Worm (Caenorhabditis elegans) whole organism, L1 larva: Measurements from ENCODE around the gene F09E5.12.

Experiments used
- C04F5.9 ChIP-seq: sonication (generic microtip); optimal IDR thresholded peaks from 2 replicates; lab custom pipeline; 2016; ENCODE audit warnings: missing genetic modification characterization, missing compliant biosample characterization
- F16B12.6 ChIP-seq: fragments of 150-350 bp; optimal IDR thresholded peaks from 2 replicates; lab custom pipeline; 2014; ENCODE audit warnings: missing biosample characterization, missing genetic modification characterization
- Y116A8C.19 ChIP-seq: sonication (generic microtip); optimal IDR thresholded peaks from 2 replicates; lab custom pipeline; 2016; ENCODE audit warnings: missing compliant biosample characterization, missing genetic modification characterization, borderline replicate concordance
- aly-2 ChIP-seq: fragments of 150-350 bp; optimal IDR thresholded peaks from 2 replicates; lab custom pipeline; 2014; ENCODE audit warnings: missing biosample characterization, missing genetic modification characterization
- ama-1 ChIP-seq: fragments of 150-350 bp; optimal IDR thresholded peaks from 2 replicates; lab custom pipeline; 2014
- ceh-88 ChIP-seq: fragments of 200-800 bp; sonication (Bioruptor generic); IDR thresholded peaks from 2 replicates; pipeline ENCODE4 v1.3.6; 2022; ENCODE audit warnings: missing genetic modification characterization, missing compliant biosample characterization
- ces-1 ChIP-seq: fragments of 150-350 bp; optimal IDR thresholded peaks from 2 replicates; lab custom pipeline; 2014; ENCODE audit warnings: missing biosample characterization, missing genetic modification reagents, missing genetic modification characterization
- dsc-1 ChIP-seq: sonication (generic microtip); optimal IDR thresholded peaks from 2 replicates; lab custom pipeline; 2016; ENCODE audit warnings: mild to moderate bottlenecking, missing genetic modification characterization, missing compliant biosample characterization
- efl-1 ChIP-seq, 4 experiments: fragments of 150-350 bp; optimal IDR thresholded peaks in 3 of 4; peaks in 1 of 4; 1 replicate in 1 of 4; 2 replicates in 3 of 4; lab custom pipeline; 2014; ENCODE audit warnings: missing biosample characterization in 2 of 4, missing genetic modification characterization in 2 of 4, missing genetic modification reagents in 2 of 4
- egl-13 ChIP-seq: sonication (generic microtip); optimal IDR thresholded peaks from 2 replicates; lab custom pipeline; 2016; ENCODE audit warnings: missing genotype, missing genetic modification reagents, missing genetic modification characterization, missing compliant biosample characterization
- ets-5 ChIP-seq: fragments of 200-800 bp; sonication (Bioruptor generic); IDR thresholded peaks from 2 replicates; pipeline ENCODE4 v1.3.6; 2022; ENCODE audit warnings: missing genetic modification characterization, missing compliant biosample characterization
- fkh-8 ChIP-seq: sonication (generic microtip); optimal IDR thresholded peaks from 2 replicates; lab custom pipeline; 2016; ENCODE audit warnings: mild to moderate bottlenecking, missing genetic modification characterization, missing compliant biosample characterization
- fos-1 ChIP-seq: fragments of 150-350 bp; optimal IDR thresholded peaks from 2 replicates; lab custom pipeline; 2014; ENCODE audit warnings: missing biosample characterization, missing genetic modification characterization
- grh-1 ChIP-seq: fragments of 200-800 bp; sonication (Bioruptor generic); IDR thresholded peaks from 2 replicates; pipeline ENCODE4 v1.3.6; 2022; ENCODE audit warnings: missing genetic modification reagents, missing genetic modification characterization, missing compliant biosample characterization
- hpl-2 ChIP-seq: fragments of 150-350 bp; optimal IDR thresholded peaks from 2 replicates; lab custom pipeline; 2014; ENCODE audit warnings: missing biosample characterization, missing genetic modification reagents, missing genetic modification characterization
- irx-1 ChIP-seq: sonication (generic microtip); optimal IDR thresholded peaks from 2 replicates; lab custom pipeline; 2016; ENCODE audit warnings: missing genetic modification characterization, missing compliant biosample characterization
- isw-1 ChIP-seq: fragments of 200-800 bp; sonication (Bioruptor generic); IDR thresholded peaks from 2 replicates; pipeline ENCODE4 v1.3.6; 2022; ENCODE audit warnings: missing genetic modification characterization, missing compliant biosample characterization
- jun-1 ChIP-seq: fragments of 150-350 bp; optimal IDR thresholded peaks from 2 replicates; lab custom pipeline; 2014; ENCODE audit warnings: missing biosample characterization, missing genetic modification reagents, missing genetic modification characterization
- lin-13 ChIP-seq: fragments of 150-350 bp; optimal IDR thresholded peaks from 2 replicates; lab custom pipeline; 2014; ENCODE audit warnings: missing biosample characterization, missing genetic modification reagents, missing genetic modification characterization
- lin-14 ChIP-seq: fragments of 200-800 bp; sonication (Bioruptor generic); optimal IDR thresholded peaks from 2 replicates; lab custom pipeline; 2018; ENCODE audit warnings: mild to moderate bottlenecking, missing genetic modification characterization, moderate library complexity, missing compliant biosample characterization
- lin-15B ChIP-seq: fragments of 150-350 bp; sonication (generic microtip); optimal IDR thresholded peaks from 3 replicates; lab custom pipeline; 2014; ENCODE audit warnings: missing biosample characterization, missing genetic modification characterization
- lin-35 ChIP-seq, 2 experiments: fragments of 150-350 bp; optimal IDR thresholded peaks; 2 replicates each; lab custom pipeline; 2014; ENCODE audit warnings: missing biosample characterization in 2 of 2, missing genetic modification characterization in 2 of 2, missing genetic modification reagents in 2 of 2
- lir-3 ChIP-seq: sonication (generic microtip); optimal IDR thresholded peaks from 2 replicates; lab custom pipeline; 2016; ENCODE audit warnings: mild to moderate bottlenecking, missing genetic modification characterization, moderate library complexity, missing compliant biosample characterization; ENCODE audit not compliant: poor library complexity
- lsy-2 ChIP-seq, 2 experiments: fragments of 150-350 bp; optimal IDR thresholded peaks; 2 replicates each; lab custom pipeline; 2014; ENCODE audit warnings: missing biosample characterization in 2 of 2, missing genetic modification characterization in 2 of 2
- mdl-1 ChIP-seq, 2 experiments: fragments of 150-350 bp; optimal IDR thresholded peaks; 2 replicates each; lab custom pipeline; 2014 to 2017; ENCODE audit warnings: missing biosample characterization in 2 of 2, missing genetic modification characterization in 2 of 2, inconsistent platforms in 1 of 2
- mef-2 ChIP-seq: fragments of 150-350 bp; optimal IDR thresholded peaks from 2 replicates; lab custom pipeline; 2014; ENCODE audit warnings: missing biosample characterization, missing genetic modification characterization
- nhr-11 ChIP-seq: fragments of 150-350 bp; optimal IDR thresholded peaks from 2 replicates; lab custom pipeline; 2014; ENCODE audit warnings: missing biosample characterization, missing genetic modification characterization
- nhr-12 ChIP-seq: sonication (generic microtip); optimal IDR thresholded peaks from 2 replicates; lab custom pipeline; 2017; ENCODE audit warnings: missing biosample characterization, missing genetic modification characterization
- nhr-19 ChIP-seq: fragments of 200-800 bp; sonication (Bioruptor generic); conservative IDR thresholded peaks from 2 replicates; pipeline ENCODE4 v1.3.6; 2022; ENCODE audit warnings: missing genetic modification characterization, missing compliant biosample characterization
- nhr-20 ChIP-seq: sonication (generic microtip); optimal IDR thresholded peaks from 2 replicates; lab custom pipeline; 2016; ENCODE audit warnings: mild to moderate bottlenecking, missing genetic modification characterization, missing compliant biosample characterization
- nhr-237 ChIP-seq: fragments of 150-350 bp; optimal IDR thresholded peaks from 2 replicates; lab custom pipeline; 2014; ENCODE audit warnings: missing biosample characterization, missing genetic modification characterization
- nhr-47 ChIP-seq: sonication (generic microtip); optimal IDR thresholded peaks from 2 replicates; lab custom pipeline; 2016; ENCODE audit warnings: mild to moderate bottlenecking, missing genetic modification characterization, moderate library complexity, missing compliant biosample characterization
- nhr-71 ChIP-seq: sonication (generic microtip); optimal IDR thresholded peaks from 2 replicates; lab custom pipeline; 2016; ENCODE audit warnings: mild to moderate bottlenecking, missing genetic modification characterization, moderate library complexity, missing compliant biosample characterization
- nhr-84 ChIP-seq: sonication (generic microtip); optimal IDR thresholded peaks from 2 replicates; lab custom pipeline; 2017; ENCODE audit warnings: missing biosample characterization, missing genetic modification characterization
- nhr-85 ChIP-seq: sonication (generic microtip); peaks from one replicate; lab custom pipeline; 2016; ENCODE audit warnings: missing genetic modification characterization, inconsistent platforms, missing compliant biosample characterization
- pag-3 ChIP-seq: sonication (generic microtip); optimal IDR thresholded peaks from 2 replicates; lab custom pipeline; 2017; ENCODE audit warnings: missing genetic modification characterization, mild to moderate bottlenecking, missing compliant biosample characterization, antibody characterized with exemption, borderline replicate concordance; ENCODE audit not compliant: insufficient read depth
- pax-3 ChIP-seq: fragments of 200-800 bp; sonication (Bioruptor generic); optimal IDR thresholded peaks from 2 replicates; lab custom pipeline; 2018; ENCODE audit warnings: mild to moderate bottlenecking, missing genetic modification characterization, moderate library complexity, missing compliant biosample characterization
- pqm-1 ChIP-seq: sonication (generic microtip); optimal IDR thresholded peaks from 3 replicates; lab custom pipeline; 2017; ENCODE audit warnings: missing biosample characterization, missing genetic modification characterization
- rnt-1 ChIP-seq: sonication (generic microtip); optimal IDR thresholded peaks from 2 replicates; lab custom pipeline; 2016; ENCODE audit warnings: mild to moderate bottlenecking, missing genetic modification characterization, moderate library complexity, missing compliant biosample characterization
- skn-1 ChIP-seq: fragments of 150-350 bp; optimal IDR thresholded peaks from 2 replicates; lab custom pipeline; 2014; ENCODE audit warnings: missing biosample characterization, missing genetic modification characterization
- snpc-4 ChIP-seq: fragments of 150-350 bp; optimal IDR thresholded peaks from 2 replicates; lab custom pipeline; 2014; ENCODE audit warnings: missing biosample characterization, missing genetic modification characterization
- snu-23 ChIP-seq: sonication (generic microtip); optimal IDR thresholded peaks from 2 replicates; lab custom pipeline; 2016; ENCODE audit warnings: missing genetic modification characterization, missing compliant biosample characterization
- sox-4 ChIP-seq: sonication (generic microtip); optimal IDR thresholded peaks from 2 replicates; lab custom pipeline; 2016; ENCODE audit warnings: missing genetic modification characterization, missing compliant biosample characterization
- sup-37 ChIP-seq: fragments of 200-800 bp; sonication (Bioruptor generic); optimal IDR thresholded peaks from 2 replicates; lab custom pipeline; 2018; ENCODE audit warnings: mild to moderate bottlenecking, missing genetic modification characterization, missing compliant biosample characterization
- tlp-1 ChIP-seq: fragments of 150-350 bp; optimal IDR thresholded peaks from 2 replicates; lab custom pipeline; 2014; ENCODE audit warnings: missing biosample characterization, missing genetic modification characterization
- unc-130 ChIP-seq: fragments of 150-350 bp; optimal IDR thresholded peaks from 2 replicates; lab custom pipeline; 2017; ENCODE audit warnings: missing biosample characterization, missing genetic modification characterization, inconsistent platforms
- unc-86 ChIP-seq: sonication (generic microtip); optimal IDR thresholded peaks from 2 replicates; lab custom pipeline; 2016; ENCODE audit warnings: missing genetic modification characterization, missing compliant biosample characterization
- vab-15 ChIP-seq: sonication (generic microtip); optimal IDR thresholded peaks from 2 replicates; lab custom pipeline; 2017; ENCODE audit warnings: missing genotype, mild to moderate bottlenecking, missing genetic modification characterization, missing compliant biosample characterization
- xbp-1 ChIP-seq: sonication (generic microtip); optimal IDR thresholded peaks from 2 replicates; lab custom pipeline; 2016; ENCODE audit warnings: missing genetic modification characterization, missing compliant biosample characterization
- zag-1 ChIP-seq: fragments of 150-350 bp; optimal IDR thresholded peaks from 2 replicates; lab custom pipeline; 2014; ENCODE audit warnings: missing biosample characterization, missing genetic modification characterization
- zip-4 ChIP-seq: fragments of 200-800 bp; sonication (Bioruptor generic); optimal IDR thresholded peaks from 2 replicates; lab custom pipeline; 2018; ENCODE audit warnings: mild to moderate bottlenecking, missing genetic modification characterization, moderate library complexity, missing compliant biosample characterization
- ztf-4 ChIP-seq: fragments of 150-350 bp; optimal IDR thresholded peaks from 2 replicates; lab custom pipeline; 2014; ENCODE audit warnings: missing biosample characterization, missing genetic modification characterization

Gene F09E5.12

DNA sequence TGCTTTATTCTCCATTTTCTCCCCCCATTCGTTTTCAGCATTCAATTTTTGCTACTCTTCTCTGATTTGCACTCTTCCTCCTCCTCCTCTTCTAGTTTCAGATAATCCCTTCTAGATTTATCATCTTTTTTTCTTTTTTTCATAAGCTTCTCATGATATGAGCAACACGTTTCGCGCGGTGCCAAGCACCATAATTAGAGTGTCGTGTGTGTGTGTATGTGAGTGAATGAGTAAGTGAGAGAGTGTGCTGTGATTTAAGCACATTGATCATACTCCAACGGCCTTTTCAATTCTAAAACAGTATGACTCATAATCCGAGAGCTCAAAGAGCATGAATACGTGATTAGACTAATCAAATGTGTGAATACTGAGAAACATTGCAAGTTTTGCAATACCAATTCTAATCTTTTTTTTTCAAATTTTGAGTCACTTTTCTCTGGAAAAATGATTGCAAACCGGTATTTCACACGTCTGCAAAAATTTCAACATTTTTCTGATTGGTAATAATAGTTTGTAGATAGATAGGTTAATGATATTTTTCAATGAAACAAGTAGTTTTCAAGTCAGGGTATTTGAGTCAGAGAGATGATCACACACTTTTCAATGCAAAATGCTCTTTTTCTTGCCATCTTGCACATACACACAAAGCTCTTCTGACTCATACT, 35.0 kb downstream of the F09E5.12 start:
- 0 out of 2 replicates have a peak, but pooled peaks have one; percentile 13 for TF ChIP-seq ceh-88
- no peak for TF ChIP-seq nhr-71
- TF ChIP-seq fkh-8 (tag; lab: Kevin White, UChicago) = peak; percentile 85
- no peak for TF ChIP-seq nhr-237 (tag; lab: Kevin White, UChicago)
- TF ChIP-seq nhr-47 (tag; lab: Kevin White, UChicago) = peak; percentile 53
- no peak for TF ChIP-seq ama-1
- TF ChIP-seq jun-1 (tag; lab: Kevin White, UChicago) = peak; percentile 58
- TF ChIP-seq dsc-1 (tag; lab: Kevin White, UChicago) = peak; percentile 95
- TF ChIP-seq ces-1 (GFP tag; lab: Kevin White, UChicago) = no peak
- no peak for TF ChIP-seq skn-1 (tag; lab: Kevin White, UChicago)
- no peak for TF ChIP-seq tlp-1 (tag; lab: Kevin White, UChicago)
- TF ChIP-seq ets-5 (GFP tag; lab: Robert Waterston, UW) = no peak
- TF ChIP-seq nhr-85 = peak; percentile 42
- no peak for TF ChIP-seq efl-1 (optimal IDR thresholded peaks at IDR 0.05; lab: Kevin White, UChicago)
- TF ChIP-seq efl-1 (GFP tag; optimal IDR thresholded peaks at IDR 0.05 in 1 of 2; lab: Kevin White, UChicago) = peak in 1 of 2 experiments; percentile 38
- TF ChIP-seq nhr-12 (tag; lab: Kevin White, UChicago) = no peak
- peak; percentile 14 for TF ChIP-seq mef-2 (tag; lab: Kevin White, UChicago)
- TF ChIP-seq snu-23 (GFP tag; lab: Kevin White, UChicago) = no peak
- peak; percentile 17 for TF ChIP-seq zip-4 (GFP tag; lab: Kevin White, UChicago)
- TF ChIP-seq xbp-1 (tag; lab: Kevin White, UChicago) = no peak
- TF ChIP-seq aly-2 (tag; lab: Kevin White, UChicago) = peak; percentile 34
- no peak for TF ChIP-seq mdl-1 (tag; optimal IDR thresholded peaks at IDR 0.05; lab: Kevin White, UChicago)
- no peak for TF ChIP-seq C04F5.9 (tag; lab: Kevin White, UChicago)
- peak; percentile 58 for TF ChIP-seq fos-1 (tag; lab: Kevin White, UChicago)
- no peak for TF ChIP-seq egl-13
- TF ChIP-seq lin-13 (GFP tag; lab: Kevin White, UChicago) = no peak
- TF ChIP-seq pag-3 (tag; lab: Kevin White, UChicago) = no peak
- no peak for TF ChIP-seq hpl-2 (GFP tag; lab: Kevin White, UChicago)
- TF ChIP-seq unc-86 (tag; lab: Kevin White, UChicago) = no peak
- TF ChIP-seq sox-4 = peak; percentile 14
- TF ChIP-seq lin-35 (GFP tag; optimal IDR thresholded peaks at IDR 0.05; lab: Kevin White, UChicago) = no peak
- no peak for TF ChIP-seq F16B12.6
- no peak for TF ChIP-seq zag-1 (tag; lab: Kevin White, UChicago)
- peak; percentile 65 for TF ChIP-seq pax-3 (tag; lab: Kevin White, UChicago)
- TF ChIP-seq vab-15 (tag; lab: Kevin White, UChicago) = no peak
- TF ChIP-seq rnt-1 (tag; lab: Kevin White, UChicago) = no peak
- TF ChIP-seq sup-37 (GFP tag; lab: Kevin White, UChicago) = no peak
- no peak for TF ChIP-seq nhr-11
- TF ChIP-seq unc-130 (tag; lab: Kevin White, UChicago) = no peak

DNA sequence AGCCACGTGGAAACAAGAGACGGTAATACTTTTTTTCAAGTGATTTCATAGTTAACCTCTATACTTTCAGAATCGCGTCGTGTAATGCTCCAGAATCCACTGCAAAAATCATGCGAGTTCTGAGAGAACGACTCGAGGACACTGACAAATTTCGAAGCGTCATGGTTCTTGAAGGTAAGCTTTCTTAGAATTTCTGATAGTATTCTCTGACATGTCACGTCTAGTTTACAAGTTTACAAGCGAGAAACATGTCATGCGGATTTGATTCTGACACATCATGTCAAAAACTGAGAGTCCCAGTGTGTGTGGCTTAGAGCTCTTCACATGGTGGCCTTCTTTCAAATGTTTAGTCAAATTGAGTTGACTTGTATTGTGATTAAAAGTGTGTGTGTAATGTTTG, 35.9 kb downstream of the F09E5.12 start:
- TF ChIP-seq pqm-1 (tag; lab: Kevin White, UChicago) (no peak), grh-1 (GFP tag; lab: Robert Waterston, UW) (no peak), nhr-47 (tag; lab: Kevin White, UChicago) (peak; percentile 58), ztf-4 (peak; percentile 48), Y116A8C.19 (tag; lab: Kevin White, UChicago) (no peak), irx-1 (tag; lab: Kevin White, UChicago) (no peak), nhr-19 (GFP tag; lab: Robert Waterston, UW) (no peak), nhr-20 (tag; lab: Kevin White, UChicago) (no peak), isw-1 (GFP tag; lab: Robert Waterston, UW) (no peak), lin-14 (GFP tag; lab: Kevin White, UChicago) (peak; percentile 38), lir-3 (no peak), nhr-84 (tag; lab: Kevin White, UChicago) (no peak), lsy-2 (tag; optimal IDR thresholded peaks at IDR 0.05; lab: Kevin White, UChicago) (peak in 1 of 2 experiments; percentile 13), fkh-8 (tag; lab: Kevin White, UChicago) (peak; percentile 92), dsc-1 (tag; lab: Kevin White, UChicago) (peak; percentile 67), snpc-4 (no peak), lin-15B (no peak), nhr-237 (tag; lab: Kevin White, UChicago) (no peak), ets-5 (GFP tag; lab: Robert Waterston, UW) (no peak), rnt-1 (tag; lab: Kevin White, UChicago) (no peak), sox-4 (peak; percentile 66)
